Fruit fly (Drosophila melanogaster): ENCODE results near the gene CG14143.
A peak's percentile ranks its signal among the peaks of the same experiment; 100 is the strongest.

The CG14143 gene

DNA sequence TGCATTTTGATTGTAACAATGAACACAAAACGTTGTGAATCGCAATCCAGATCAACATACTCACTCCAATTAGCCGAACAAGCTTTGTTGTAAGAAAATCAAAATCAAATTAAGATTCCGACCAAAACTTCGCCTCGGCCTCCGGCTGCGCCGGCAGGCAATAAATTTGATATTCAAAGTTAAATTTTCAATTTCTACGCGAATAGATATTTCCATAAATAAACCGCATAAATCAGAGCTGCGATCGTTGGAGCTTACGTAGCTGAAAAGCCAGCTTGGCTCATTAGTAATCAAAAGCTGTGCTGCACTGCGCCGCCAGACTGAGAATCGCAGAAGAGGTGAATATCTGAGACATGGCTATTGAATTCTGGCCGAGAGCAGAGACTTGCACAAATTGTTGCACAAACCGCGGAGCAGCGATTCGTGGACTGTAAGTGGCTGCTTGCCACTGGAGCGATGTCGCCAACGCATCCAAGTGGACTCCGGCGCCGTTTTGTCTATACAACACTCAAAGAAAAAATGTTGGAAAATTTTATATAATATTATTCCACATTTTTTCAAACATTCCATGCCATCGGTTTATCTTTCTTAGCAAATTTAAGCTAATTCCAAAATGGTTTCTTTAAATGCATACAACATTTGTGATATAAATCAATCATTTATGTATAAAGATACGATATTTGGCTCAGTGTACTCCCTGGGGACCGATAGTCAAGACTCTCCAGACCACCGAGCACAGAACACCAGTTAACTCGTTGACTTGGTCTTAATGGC, 13.9 kb downstream of the CG14143 start (continued):
- TF ChIP-seq Aef1 (GFP tag; IDR thresholded peaks at IDR 0.05) (no peak), gsb-n (tag; optimal IDR thresholded peaks at IDR 0.05) (peak; percentile 53), CG15073 (GFP tag; optimal IDR thresholded peaks at IDR 0.05) (no peak), CG9215 (GFP tag; IDR thresholded peaks at IDR 0.05) (no peak), NC2β (GFP tag; optimal IDR thresholded peaks at IDR 0.05) (no peak), amos (GFP tag; IDR thresholded peaks at IDR 0.05; ENCODE audit: partially characterized antibody) (no peak), Atf3 (GFP tag; optimal IDR thresholded peaks at IDR 0.05) (no peak), fru (optimal IDR thresholded peaks at IDR 0.05) (no peak), ATbp (GFP tag; optimal IDR thresholded peaks at IDR 0.05) (peak; percentile 41), CG31224 (GFP tag; IDR thresholded peaks at IDR 0.05) (no peak), Ets65A (GFP tag) (no peak), org-1 (GFP tag; optimal IDR thresholded peaks at IDR 0.05) (no peak), CG2199 (GFP tag; IDR thresholded peaks at IDR 0.05) (no peak), croc (GFP tag; conservative IDR thresholded peaks at IDR 0.05) (0 out of 3 replicates have a peak, but pooled peaks have one; percentile 13), cas (GFP tag; IDR thresholded peaks at IDR 0.05) (no peak), cato (GFP tag; optimal IDR thresholded peaks at IDR 0.05; ENCODE audit: borderline replicate concordance) (no peak), E2f1 (GFP tag; IDR thresholded peaks at IDR 0.05) (0 out of 2 replicates have a peak, but pooled peaks have one; percentile 26), CG6683 (GFP tag; optimal IDR thresholded peaks at IDR 0.05) (no peak), B-H1 (GFP tag; IDR thresholded peaks at IDR 0.05) (no peak), sr (GFP tag; IDR thresholded peaks at IDR 0.05) (no peak), maf-S (GFP tag; optimal IDR thresholded peaks at IDR 0.05) (no peak), vnd (GFP tag; IDR thresholded peaks at IDR 0.05; ENCODE audit: partially characterized antibody) (no peak), gfzf (GFP tag; optimal IDR thresholded peaks at IDR 0.05) (no peak), D19A (tag; optimal IDR thresholded peaks at IDR 0.05) (peak; percentile 58), Ptx1 (GFP tag; IDR thresholded peaks at IDR 0.05) (no peak; the same call in 1 of the 2 replicates), CG14965 (GFP tag; optimal IDR thresholded peaks at IDR 0.05; ENCODE audit: borderline replicate concordance) (no peak), vfl (GFP tag; optimal IDR thresholded peaks at IDR 0.05) (no peak), CG17612 (GFP tag; IDR thresholded peaks at IDR 0.05) (no peak), CG16813 (GFP tag; IDR thresholded peaks at IDR 0.05; ENCODE audit: partially characterized antibody) (no peak), hkb (optimal IDR thresholded peaks at IDR 0.05) (no peak), hkb (GFP tag; IDR thresholded peaks at IDR 0.05) (peak; percentile 57), phol (tag; optimal IDR thresholded peaks at IDR 0.05) (peak; percentile 65), danr (GFP tag; IDR thresholded peaks at IDR 0.05) (no peak), CG31365 (tag; optimal IDR thresholded peaks at IDR 0.05) (no peak), CG31441 (GFP tag; IDR thresholded peaks at IDR 0.05) (peak; percentile 70), wek (GFP tag; optimal IDR thresholded peaks at IDR 0.05) (no peak), scrt (GFP tag; optimal IDR thresholded peaks at IDR 0.05) (no peak), H2.0 (GFP tag; IDR thresholded peaks at IDR 0.05) (no peak), gt (GFP tag; IDR thresholded peaks at IDR 0.05) (no peak), CG8478 (optimal IDR thresholded peaks at IDR 0.05) (no peak), CG11696 (GFP tag; IDR thresholded peaks at IDR 0.05) (no peak), CG4360 (GFP tag; IDR thresholded peaks at IDR 0.05) (no peak), Atf6 (GFP tag; IDR thresholded peaks at IDR 0.05) (no peak), shn (GFP tag; optimal IDR thresholded peaks at IDR 0.05) (no peak), CG10654 (GFP tag; optimal IDR thresholded peaks at IDR 0.05) (peak; percentile 25), Hmr (GFP tag; optimal IDR thresholded peaks at IDR 0.05) (no peak), fd102C (GFP tag; optimal IDR thresholded peaks at IDR 0.05) (no peak), CG18476 (GFP tag; optimal IDR thresholded peaks at IDR 0.05) (no peak), pum (GFP tag; optimal IDR thresholded peaks at IDR 0.05) (no peak), esg (GFP tag; conservative IDR thresholded peaks at IDR 0.05) (peak; percentile 16; the same call in 1 of the 2 replicates), psq (GFP tag; optimal IDR thresholded peaks at IDR 0.05) (no peak), Spps (tag; optimal IDR thresholded peaks at IDR 0.05) (peak; percentile 22)

All from whole organism, embryonic.